Fruit fly (Drosophila melanogaster) whole organism, embryonic: ENCODE measurements around the gene CG12241.
A peak's percentile ranks its signal among the peaks of the same experiment; 100 is the strongest.

Experiments used
- Adf1 ChIP-seq: fragments of 200-800 bp; sonication (Bioruptor generic); IDR thresholded peaks from 2 replicates; pipeline ENCODE4 v1.3.6; 2022; ENCODE audit warnings: missing biosample characterization, missing genetic modification characterization
- CG11456 ChIP-seq: fragments of 200-800 bp; sonication (Bioruptor generic); IDR thresholded peaks from 3 replicates; pipeline ENCODE4 v1.3.6; 2022; ENCODE audit warnings: missing biosample characterization, missing genetic modification characterization
- CG1233 ChIP-seq: fragments of 200-800 bp; sonication (Bioruptor generic); optimal IDR thresholded peaks from 4 replicates; lab custom pipeline; 2018; ENCODE audit warnings: missing biosample characterization, mild to moderate bottlenecking, missing genetic modification characterization
- CG13287 ChIP-seq: fragments of 200-800 bp; sonication (Bioruptor generic); IDR thresholded peaks from 2 replicates; pipeline ENCODE4 v1.3.6; 2022; ENCODE audit warnings: missing biosample characterization, missing genetic modification characterization; ENCODE audit not compliant: partially characterized antibody
- CG16863 ChIP-seq: fragments of 200-800 bp; sonication (Bioruptor generic); optimal IDR thresholded peaks from 3 replicates; lab custom pipeline; 2016; ENCODE audit warnings: missing biosample characterization, missing genetic modification characterization
- CG1792 ChIP-seq: fragments of 200-800 bp; sonication (Bioruptor generic); optimal IDR thresholded peaks from 2 replicates; lab custom pipeline; 2016; ENCODE audit warnings: missing biosample characterization, missing genetic modification characterization
- CG2120 ChIP-seq: fragments of 200-800 bp; sonication (Bioruptor generic); optimal IDR thresholded peaks from 3 replicates; lab custom pipeline; 2016; ENCODE audit warnings: missing biosample characterization, missing genetic modification characterization
- CG2199 ChIP-seq: fragments of 200-800 bp; sonication (Bioruptor generic); IDR thresholded peaks from 3 replicates; pipeline ENCODE4 v1.3.6; 2022; ENCODE audit warnings: missing biosample characterization, missing genetic modification characterization
- CG32767 ChIP-seq: fragments of 200-800 bp; sonication (Bioruptor generic); IDR thresholded peaks from 2 replicates; pipeline ENCODE4 v1.3.6; 2022; ENCODE audit warnings: missing biosample characterization, missing genetic modification characterization
- CG34422 ChIP-seq: fragments of 200-800 bp; sonication (Bioruptor generic); IDR thresholded peaks from 3 replicates; pipeline ENCODE4 v1.3.6; 2022; ENCODE audit warnings: missing biosample characterization, missing genetic modification characterization
- CG4617 ChIP-seq: fragments of 200-800 bp; sonication (Bioruptor generic); optimal IDR thresholded peaks from 3 replicates; lab custom pipeline; 2016; ENCODE audit warnings: missing biosample characterization, missing genetic modification characterization, borderline replicate concordance
- CG4820 ChIP-seq: fragments of 200-800 bp; sonication (Bioruptor generic); optimal IDR thresholded peaks from 3 replicates; lab custom pipeline; 2016; ENCODE audit warnings: missing biosample characterization, missing genetic modification characterization
- CG7987 ChIP-seq: fragments of 200-800 bp; sonication (Bioruptor generic); optimal IDR thresholded peaks from 2 replicates; lab custom pipeline; 2018; ENCODE audit warnings: missing biosample characterization, mild to moderate bottlenecking, missing genetic modification characterization, moderate library complexity
- CG9797 ChIP-seq: fragments of 200-800 bp; sonication (Bioruptor generic); optimal IDR thresholded peaks from 3 replicates; lab custom pipeline; 2018; ENCODE audit warnings: missing biosample characterization, mild to moderate bottlenecking, missing genetic modification characterization
- Dad ChIP-seq: fragments of 200-800 bp; sonication (Bioruptor generic); optimal IDR thresholded peaks from 3 replicates; lab custom pipeline; 2016; ENCODE audit warnings: missing biosample characterization, missing genetic modification characterization
- Deaf1 ChIP-seq: fragments of 200-800 bp; optimal IDR thresholded peaks from 3 replicates; lab custom pipeline; 2019; ENCODE audit warnings: missing biosample characterization, mild to moderate bottlenecking, missing genetic modification characterization, moderate library complexity
- Dll ChIP-seq: fragments of 200-800 bp; sonication (Bioruptor generic); IDR thresholded peaks from 4 replicates; pipeline ENCODE4 v1.3.6; 2022; ENCODE audit warnings: missing biosample characterization, missing genetic modification characterization; ENCODE audit not compliant: partially characterized antibody
- Doc2 ChIP-seq: fragments of 200-800 bp; sonication (Bioruptor generic); IDR thresholded peaks from 2 replicates; pipeline ENCODE4 v1.3.6; 2022; ENCODE audit warnings: missing biosample characterization, missing genetic modification characterization
- Dp ChIP-seq: fragments of 200-800 bp; sonication (Bioruptor generic); optimal IDR thresholded peaks from 2 replicates; lab custom pipeline; 2018; ENCODE audit warnings: missing biosample characterization, mild to moderate bottlenecking, missing genetic modification characterization, moderate library complexity
- E2f1 ChIP-seq: fragments of 200-800 bp; sonication (Bioruptor generic); IDR thresholded peaks from 2 replicates; pipeline ENCODE4 v1.3.6; 2022; ENCODE audit warnings: missing biosample characterization, missing genetic modification characterization
- E2f2 ChIP-seq: fragments of 200-800 bp; sonication (Bioruptor generic); IDR thresholded peaks from 2 replicates; pipeline ENCODE4 v1.3.6; 2022; ENCODE audit warnings: missing biosample characterization, missing genetic modification characterization
- Elba2 ChIP-seq: fragments of 200-800 bp; sonication (Bioruptor generic); optimal IDR thresholded peaks from 3 replicates; lab custom pipeline; 2016; ENCODE audit warnings: missing biosample characterization, missing genetic modification characterization
- Ets97D ChIP-seq: fragments of 200-800 bp; sonication (Bioruptor generic); optimal IDR thresholded peaks from 3 replicates; lab custom pipeline; 2016; ENCODE audit warnings: missing biosample characterization, missing genetic modification characterization
- Fer1 ChIP-seq: fragments of 200-800 bp; sonication (Bioruptor generic); optimal IDR thresholded peaks from 2 replicates; lab custom pipeline; 2017; ENCODE audit warnings: missing biosample characterization, mild to moderate bottlenecking, missing genetic modification characterization
- Fer3 ChIP-seq: fragments of 200-800 bp; sonication (Bioruptor generic); optimal IDR thresholded peaks from 2 replicates; lab custom pipeline; 2018; ENCODE audit warnings: missing biosample characterization, mild to moderate bottlenecking, missing genetic modification characterization, moderate library complexity
- HLH3B ChIP-seq: fragments of 200-800 bp; sonication (Bioruptor generic); IDR thresholded peaks from 2 replicates; pipeline ENCODE4 v1.3.6; 2022; ENCODE audit warnings: missing biosample characterization, missing genetic modification characterization
- Hmx ChIP-seq: fragments of 200-800 bp; sonication (Bioruptor generic); optimal IDR thresholded peaks from 2 replicates; lab custom pipeline; 2016; ENCODE audit warnings: missing biosample characterization, missing genetic modification characterization
- MESR4 ChIP-seq: fragments of 200-800 bp; sonication (Bioruptor generic); optimal IDR thresholded peaks from 2 replicates; lab custom pipeline; 2018; ENCODE audit warnings: missing biosample characterization, mild to moderate bottlenecking, missing genetic modification characterization, moderate library complexity
- Max ChIP-seq: fragments of 200-800 bp; sonication (Bioruptor generic); optimal IDR thresholded peaks from 2 replicates; lab custom pipeline; 2016; ENCODE audit warnings: missing biosample characterization, mild to moderate bottlenecking, missing genetic modification characterization
- Meics ChIP-seq: fragments of 200-800 bp; sonication (Bioruptor generic); optimal IDR thresholded peaks from 2 replicates; lab custom pipeline; 2017; ENCODE audit warnings: missing biosample characterization, mild to moderate bottlenecking, missing genetic modification characterization
- Nf-YA ChIP-seq: fragments of 200-800 bp; sonication (Bioruptor generic); IDR thresholded peaks from 2 replicates; pipeline ENCODE4 v1.3.6; 2022; ENCODE audit warnings: missing biosample characterization, missing genetic modification characterization
- bigmax ChIP-seq: fragments of 200-800 bp; sonication (Bioruptor generic); optimal IDR thresholded peaks from 2 replicates; lab custom pipeline; 2018; ENCODE audit warnings: missing biosample characterization, mild to moderate bottlenecking, missing genetic modification characterization
- bowl ChIP-seq: fragments of 200-800 bp; sonication (Bioruptor generic); IDR thresholded peaks from 2 replicates; pipeline ENCODE4 v1.3.6; 2022; ENCODE audit warnings: missing biosample characterization, missing genetic modification characterization
- crol ChIP-seq: fragments of 200-800 bp; sonication (Bioruptor generic); IDR thresholded peaks from 2 replicates; pipeline ENCODE4 v1.3.6; 2022; ENCODE audit warnings: missing biosample characterization, missing genetic modification characterization
- da ChIP-seq: fragments of 200-800 bp; sonication (Bioruptor generic); optimal IDR thresholded peaks from 2 replicates; lab custom pipeline; 2016; ENCODE audit warnings: missing biosample characterization, missing genetic modification characterization
- dmrt99B ChIP-seq: fragments of 200-800 bp; sonication (Bioruptor generic); optimal IDR thresholded peaks from 2 replicates; lab custom pipeline; 2018; ENCODE audit warnings: missing biosample characterization, mild to moderate bottlenecking, missing genetic modification characterization, moderate library complexity
- dpn ChIP-seq, 2 experiments: fragments of 200-800 bp; sonication (Bioruptor generic); optimal IDR thresholded peaks; 3 replicates each; lab custom pipeline; 2016; ENCODE audit warnings: missing biosample characterization in 2 of 2, missing genetic modification characterization in 2 of 2
- gsb ChIP-seq: fragments of 200-800 bp; sonication (Bioruptor generic); IDR thresholded peaks from 2 replicates; pipeline ENCODE4 v1.3.6; 2022; ENCODE audit warnings: missing biosample characterization, missing genetic modification characterization
- jigr1 ChIP-seq: fragments of 200-800 bp; sonication (Bioruptor generic); IDR thresholded peaks from 3 replicates; pipeline ENCODE4 v1.3.6; 2022; ENCODE audit warnings: missing biosample characterization, missing genetic modification characterization
- ken ChIP-seq: fragments of 200-800 bp; sonication (Bioruptor generic); IDR thresholded peaks from 3 replicates; pipeline ENCODE4 v1.3.6; 2022; ENCODE audit warnings: missing biosample characterization, missing genetic modification characterization
- mam ChIP-seq: fragments of 200-800 bp; sonication (Bioruptor generic); optimal IDR thresholded peaks from 3 replicates; lab custom pipeline; 2016; ENCODE audit warnings: missing biosample characterization, missing genetic modification characterization
- nmo ChIP-seq: fragments of 200-800 bp; sonication (Bioruptor generic); optimal IDR thresholded peaks from 2 replicates; lab custom pipeline; 2018; ENCODE audit warnings: missing biosample characterization, mild to moderate bottlenecking, missing genetic modification characterization, moderate library complexity
- pita ChIP-seq: fragments of 200-800 bp; sonication (Bioruptor generic); optimal IDR thresholded peaks from 2 replicates; lab custom pipeline; 2017; ENCODE audit warnings: missing biosample characterization, mild to moderate bottlenecking, missing genetic modification characterization
- row ChIP-seq: fragments of 200-800 bp; sonication (Bioruptor generic); IDR thresholded peaks from 3 replicates; pipeline ENCODE4 v1.3.6; 2022; ENCODE audit warnings: missing biosample characterization, missing genetic modification characterization
- sens ChIP-seq: fragments of 200-800 bp; sonication (Bioruptor generic); peaks from one replicate; lab custom pipeline; 2016; ENCODE audit warnings: missing biosample characterization, missing genetic modification characterization
- sim ChIP-seq: fragments of 200-800 bp; sonication (Bioruptor generic); IDR thresholded peaks from 2 replicates; pipeline ENCODE4 v1.3.6; 2022; ENCODE audit warnings: missing biosample characterization, missing genetic modification characterization
- slou ChIP-seq: fragments of 200-800 bp; sonication (Bioruptor generic); optimal IDR thresholded peaks from 3 replicates; lab custom pipeline; 2016; ENCODE audit warnings: missing biosample characterization, missing genetic modification characterization
- so ChIP-seq: fragments of 200-800 bp; sonication (Bioruptor generic); IDR thresholded peaks from 3 replicates; pipeline ENCODE4 v1.3.6; 2022; ENCODE audit warnings: missing biosample characterization, missing genetic modification characterization
- stwl ChIP-seq: fragments of 200-800 bp; sonication (Bioruptor generic); optimal IDR thresholded peaks from 3 replicates; lab custom pipeline; 2018; ENCODE audit warnings: missing biosample characterization, mild to moderate bottlenecking, missing genetic modification characterization, moderate library complexity
- tin ChIP-seq: fragments of 200-800 bp; sonication (Bioruptor generic); optimal IDR thresholded peaks from 3 replicates; lab custom pipeline; 2016; ENCODE audit warnings: missing biosample characterization, missing genetic modification characterization

CG12241 gene

dm6 chr3R:15213362-15213989, 5.6 kb upstream of the CG12241 start, which contains the start of the genes CG6654 and CG4210 (continued):
- TF ChIP-seq CG1792 (GFP tag; lab: Kevin White, UChicago): no peak
- TF ChIP-seq Max (GFP tag; lab: Kevin White, UChicago): peak; percentile 14

- TF ChIP-seq CG4617 (GFP tag; lab: Kevin White, UChicago) (peak; percentile 50), CG13287 (GFP tag; lab: Robert Waterston, UW) (no peak; the same call in 1 of the 2 replicates), row (no peak), Ets97D (GFP tag; lab: Kevin White, UChicago) (peak; percentile 4), CG2120 (GFP tag; lab: Kevin White, UChicago) (no peak), Elba2 (GFP tag; lab: Kevin White, UChicago) (no peak), E2f1 (peak; percentile 24; the same call in 1 of the 2 replicates), Dad (GFP tag; lab: Kevin White, UChicago) (no peak), Fer1 (GFP tag; lab: Kevin White, UChicago) (no peak), E2f2 (GFP tag; lab: Robert Waterston, UW) (peak; percentile 67), crol (GFP tag; lab: Robert Waterston, UW) (no peak), pita (GFP tag; lab: Kevin White, UChicago) (no peak), CG1233 (GFP tag; lab: Kevin White, UChicago) (no peak), CG34422 (GFP tag; lab: Robert Waterston, UW) (peak; percentile 13; the same call in 1 of the 3 replicates), slou (GFP tag; lab: Kevin White, UChicago) (no peak), dmrt99B (tag; lab: Kevin White, UChicago) (no peak), da (GFP tag; lab: Kevin White, UChicago) (no peak), dpn (GFP tag; optimal IDR thresholded peaks at IDR 0.05; lab: Kevin White, UChicago) (no peak), Deaf1 (tag; lab: Kevin White, UChicago) (no peak), Meics (GFP tag; lab: Kevin White, UChicago) (no peak), so (GFP tag; lab: Robert Waterston, UW) (no peak), jigr1 (GFP tag; lab: Robert Waterston, UW) (no peak), MESR4 (GFP tag; lab: Kevin White, UChicago) (peak; percentile 61), bigmax (no peak), bowl (GFP tag; lab: Robert Waterston, UW) (no peak), Dp (GFP tag; lab: Kevin White, UChicago) (peak; percentile 67), Adf1 (GFP tag; lab: Robert Waterston, UW) (no peak), HLH3B (no peak), ken (no peak), Dll (GFP tag; lab: Robert Waterston, UW) (peak; percentile 28; the same call in 1 of the 4 replicates), CG11456 (GFP tag; lab: Robert Waterston, UW) (no peak), sim (no peak), nmo (GFP tag; lab: Kevin White, UChicago) (no peak), tin (GFP tag; lab: Kevin White, UChicago) (no peak), mam (GFP tag; lab: Kevin White, UChicago) (no peak), Fer3 (no peak), CG2199 (GFP tag; lab: Robert Waterston, UW) (no peak), Doc2 (GFP tag; lab: Robert Waterston, UW) (no peak), Nf-YA (GFP tag; lab: Robert Waterston, UW) (no peak), CG4820 (GFP tag; lab: Kevin White, UChicago) (no peak), CG16863 (no peak), CG32767 (GFP tag; lab: Robert Waterston, UW) (no peak), CG9797 (GFP tag; lab: Kevin White, UChicago) (peak; percentile 48), stwl (tag; lab: Kevin White, UChicago) (peak; percentile 30), gsb (GFP tag; lab: Robert Waterston, UW) (no peak), Hmx (GFP tag; lab: Kevin White, UChicago) (no peak), sens (GFP tag; lab: Kevin White, UChicago) (peak; percentile 42), CG7987 (no peak)
Observed at dm6 chr3R:15222973-15223372, 3.9 kb downstream of the CG12241 start, which contains the start of gene Polr2G. TSS of gene Polr2G (minus strand) at chr3R:15223180.
